Fruit fly (Drosophila melanogaster) whole organism, pupa: ENCODE results near the gene ATPsynC.

ENCODE experiments used
- CG10348 ChIP-seq: fragments of 200-800 bp; sonication (Bioruptor generic); IDR thresholded peaks from 2 replicates; pipeline ENCODE4 v1.3.6; 2022; ENCODE audit warnings: missing biosample characterization, missing genetic modification characterization
- CG12605 ChIP-seq: fragments of 200-800 bp; sonication (Bioruptor generic); IDR thresholded peaks from 2 replicates; pipeline ENCODE4 v1.3.6; 2022; ENCODE audit warnings: missing biosample characterization, missing genetic modification characterization
- CG13204 ChIP-seq: fragments of 200-800 bp; sonication (Bioruptor generic); optimal IDR thresholded peaks from 2 replicates; lab custom pipeline; 2018; ENCODE audit warnings: missing biosample characterization, mild to moderate bottlenecking, missing genetic modification characterization, moderate library complexity
- CG14655 ChIP-seq: fragments of 200-800 bp; sonication (Bioruptor generic); optimal IDR thresholded peaks from 3 replicates; lab custom pipeline; 2017; ENCODE audit warnings: mild to moderate bottlenecking, missing biosample characterization, missing genetic modification reagents, missing genetic modification characterization
- CG17806 ChIP-seq: fragments of 200-800 bp; sonication (Bioruptor generic); optimal IDR thresholded peaks from 2 replicates; lab custom pipeline; 2018; ENCODE audit warnings: missing biosample characterization, mild to moderate bottlenecking, missing genetic modification characterization, moderate library complexity
- CG4496 ChIP-seq: fragments of 200-800 bp; sonication (Bioruptor generic); IDR thresholded peaks from 3 replicates; pipeline ENCODE4 v1.3.6; 2022; ENCODE audit warnings: missing biosample characterization, missing genetic modification characterization
- CG8159 ChIP-seq: fragments of 200-800 bp; sonication (Bioruptor generic); optimal IDR thresholded peaks from 3 replicates; lab custom pipeline; 2018; ENCODE audit warnings: missing biosample characterization, mild to moderate bottlenecking, missing genetic modification characterization, moderate library complexity
- CG8301 ChIP-seq: fragments of 200-800 bp; sonication (Bioruptor generic); optimal IDR thresholded peaks from 2 replicates; lab custom pipeline; 2018; ENCODE audit warnings: missing biosample characterization, mild to moderate bottlenecking, missing genetic modification characterization
- CG9948 ChIP-seq: fragments of 200-800 bp; sonication (Bioruptor generic); optimal IDR thresholded peaks from 2 replicates; lab custom pipeline; 2018; ENCODE audit warnings: missing biosample characterization, mild to moderate bottlenecking, missing genetic modification characterization, moderate library complexity
- D1 ChIP-seq: fragments of 200-800 bp; sonication (Bioruptor generic); optimal IDR thresholded peaks from 2 replicates; lab custom pipeline; 2018; ENCODE audit warnings: missing biosample characterization, mild to moderate bottlenecking, missing genetic modification characterization, moderate library complexity
- EcR ChIP-seq: fragments of 200-800 bp; sonication (Bioruptor generic); optimal IDR thresholded peaks from 3 replicates; lab custom pipeline; 2019; ENCODE audit warnings: missing biosample characterization, missing genetic modification characterization, mild to moderate bottlenecking, moderate library complexity, missing genetic modification reagents
- fd96Ca ChIP-seq: fragments of 200-800 bp; sonication (Bioruptor generic); IDR thresholded peaks from 3 replicates; pipeline ENCODE4 v1.3.6; 2022; ENCODE audit warnings: missing biosample characterization, missing genetic modification characterization
- rn ChIP-seq: fragments of 200-800 bp; sonication (Bioruptor generic); IDR thresholded peaks from 2 replicates; pipeline ENCODE4 v1.3.6; 2022; ENCODE audit warnings: missing biosample characterization, missing genetic modification characterization

DNA sequence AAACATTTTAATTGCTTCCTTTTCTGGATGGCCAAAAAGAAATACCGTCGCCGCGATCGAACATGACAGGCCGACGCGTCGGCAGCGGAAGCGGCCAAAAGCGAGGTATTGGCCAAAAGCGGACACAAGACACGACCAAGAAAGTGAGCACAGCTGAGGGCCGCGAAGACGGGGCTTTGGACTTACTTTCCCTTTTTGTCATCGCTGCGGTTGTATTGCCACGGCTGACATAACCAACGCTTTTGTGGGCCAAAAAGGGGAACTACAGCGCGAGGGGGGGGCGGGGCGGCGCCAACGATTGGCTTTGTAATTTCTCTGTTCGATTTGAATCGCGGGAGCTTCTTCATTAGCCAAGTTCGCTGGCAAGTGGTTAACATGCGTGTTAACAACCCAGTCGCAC lies 26.4 kb upstream of the ATPsynC start:
- TF ChIP-seq CG10348 (no peak), CG14655 (GFP tag; lab: Kevin White, UChicago) (no peak), CG4496 (GFP tag; lab: Robert Waterston, UW) (no peak), D1 (no peak), CG12605 (GFP tag; lab: Robert Waterston, UW) (no peak), CG8301 (tag; lab: Kevin White, UChicago) (no peak), CG9948 (tag; lab: Kevin White, UChicago) (no peak), rn (GFP tag; lab: Robert Waterston, UW) (no peak), fd96Ca (no peak), CG8159 (tag; lab: Kevin White, UChicago) (no peak), CG17806 (tag; lab: Kevin White, UChicago) (no peak), CG13204 (GFP tag; lab: Kevin White, UChicago) (no peak), EcR (no peak)
